6 worm cellular contexts compared by ENCODE assay signal in genomic region chrII:13465381-13465838, ce11.
TF ChIP-seq lines count a peak whose summit lies in the region.

No protein-coding gene starts in this region.

TF ChIP-seq in whole organism, L1 larva, 84 proteins besides CTCF, POLR2A, EP300 and RAD21:
- TF ChIP-seq efl-1 (optimal IDR thresholded peaks at IDR 0.05; lab: Kevin White, UChicago) (no peak), efl-1 (GFP tag; optimal IDR thresholded peaks at IDR 0.05 in 1 of 2; lab: Kevin White, UChicago) (no peak), nhr-20 (tag; optimal IDR thresholded peaks at IDR 0.05; lab: Kevin White, UChicago) (no peak), lsy-2 (tag; optimal IDR thresholded peaks at IDR 0.05; lab: Kevin White, UChicago) (peak in 1 of 2 experiments; percentile 0), pax-3 (tag; optimal IDR thresholded peaks at IDR 0.05; lab: Kevin White, UChicago) (no peak), mep-1 (tag; optimal IDR thresholded peaks at IDR 0.05; lab: Kevin White, UChicago) (peak; percentile 60), lin-14 (GFP tag; optimal IDR thresholded peaks at IDR 0.05; lab: Kevin White, UChicago) (peak; percentile 54), mdl-1 (tag; optimal IDR thresholded peaks at IDR 0.05; lab: Kevin White, UChicago) (peak in 1 of 2 experiments; percentile 4), elt-2 (tag; optimal IDR thresholded peaks at IDR 0.05; lab: Kevin White, UChicago) (peak; percentile 73), nhr-85 (tag; lab: Kevin White, UChicago) (peak; percentile 88), blmp-1 (tag; optimal IDR thresholded peaks at IDR 0.05; lab: Kevin White, UChicago) (peak; percentile 26)

TF ChIP-seq in whole organism, L2 larva, 48 proteins besides CTCF, POLR2A, EP300 and RAD21:
- TF ChIP-seq crh-2 (tag; optimal IDR thresholded peaks at IDR 0.05; lab: Kevin White, UChicago) = peak; percentile 35
- TF ChIP-seq blmp-1 (tag; optimal IDR thresholded peaks at IDR 0.05; lab: Kevin White, UChicago; ENCODE audit: insufficient read depth) = peak; percentile 1
- TF ChIP-seq nhr-12 (tag; optimal IDR thresholded peaks at IDR 0.05; lab: Kevin White, UChicago) = no peak
- peak; percentile 47 for TF ChIP-seq sma-3 (GFP tag; optimal IDR thresholded peaks at IDR 0.05; lab: Kevin White, UChicago)
- TF ChIP-seq nhr-237 (tag; optimal IDR thresholded peaks at IDR 0.05; lab: Kevin White, UChicago) = no peak
- TF ChIP-seq nhr-129 (tag; optimal IDR thresholded peaks at IDR 0.05; lab: Kevin White, UChicago) = peak; percentile 30
- peak; percentile 35 for TF ChIP-seq fos-1 (tag; optimal IDR thresholded peaks at IDR 0.05; lab: Kevin White, UChicago)
- peak; percentile 83 for TF ChIP-seq nhr-25 (tag; optimal IDR thresholded peaks at IDR 0.05; lab: Kevin White, UChicago)

TF ChIP-seq in whole organism, L3 larva, 47 proteins besides CTCF, POLR2A, EP300 and RAD21:
- TF ChIP-seq fos-1 (tag; optimal IDR thresholded peaks at IDR 0.05; lab: Kevin White, UChicago) = no peak
- peak; percentile 87 for TF ChIP-seq pqm-1 (tag; optimal IDR thresholded peaks at IDR 0.05; lab: Kevin White, UChicago)
- TF ChIP-seq egl-27 (tag; optimal IDR thresholded peaks at IDR 0.05; lab: Kevin White, UChicago) = no peak
- no peak for TF ChIP-seq mml-1 (tag; optimal IDR thresholded peaks at IDR 0.05; lab: Kevin White, UChicago)
- peak; percentile 73 for TF ChIP-seq jun-1 (tag; optimal IDR thresholded peaks at IDR 0.05; lab: Kevin White, UChicago)
- TF ChIP-seq skn-1 (tag; optimal IDR thresholded peaks at IDR 0.05; lab: Kevin White, UChicago) = peak; percentile 28
- TF ChIP-seq lin-39 (tag; optimal IDR thresholded peaks at IDR 0.05; lab: Kevin White, UChicago) = no peak
- TF ChIP-seq elt-2 (tag; optimal IDR thresholded peaks at IDR 0.05; lab: Kevin White, UChicago) = peak; percentile 93
- peak; percentile 76 for TF ChIP-seq nhr-25 (tag; optimal IDR thresholded peaks at IDR 0.05; lab: Kevin White, UChicago)
- TF ChIP-seq pha-4 (tag; optimal IDR thresholded peaks at IDR 0.05; lab: Kevin White, UChicago) = peak; percentile 89
- peak in 1 of 3 experiments; percentile 26 for TF ChIP-seq elt-3 (tag; optimal IDR thresholded peaks at IDR 0.05; lab: Kevin White, UChicago)
- no peak for TF ChIP-seq fkh-10 (GFP tag; optimal IDR thresholded peaks at IDR 0.05; lab: Kevin White, UChicago)
- TF ChIP-seq nhr-43 (tag; optimal IDR thresholded peaks at IDR 0.05; lab: Kevin White, UChicago; ENCODE audit: poor library complexity, severe bottlenecking) = peak; percentile 33
- TF ChIP-seq nfya-1 (tag; optimal IDR thresholded peaks at IDR 0.05; lab: Kevin White, UChicago; ENCODE audit: insufficient read depth) = peak; percentile 24
- no peak for TF ChIP-seq ceh-82 (tag; optimal IDR thresholded peaks at IDR 0.05; lab: Kevin White, UChicago)

TF ChIP-seq in whole organism, L4 larva, 104 proteins besides CTCF, POLR2A, EP300 and RAD21 (continues in another document):
- TF ChIP-seq pqm-1 (tag; optimal IDR thresholded peaks at IDR 0.05; lab: Kevin White, UChicago) (peak; percentile 74), hif-1 (tag; optimal IDR thresholded peaks at IDR 0.05; lab: Kevin White, UChicago) (peak in 1 of 2 experiments; percentile 60), ceh-44 (GFP tag; IDR thresholded peaks at IDR 0.05; lab: Robert Waterston, UW) (no peak), mdt-29 (GFP tag; IDR thresholded peaks at IDR 0.05; lab: Robert Waterston, UW) (no peak), rbr-2 (tag; optimal IDR thresholded peaks at IDR 0.05; lab: Kevin White, UChicago) (no peak), hlh-30 (tag; optimal IDR thresholded peaks at IDR 0.05; lab: Kevin White, UChicago; ENCODE audit: insufficient read depth) (peak; percentile 76), aha-1 (tag; lab: Kevin White, UChicago) (peak; percentile 95), mdl-1 (tag; optimal IDR thresholded peaks at IDR 0.05; lab: Kevin White, UChicago) (peak in 1 of 2 experiments; percentile 56), daf-16 (GFP tag; optimal IDR thresholded peaks at IDR 0.05; lab: Kevin White, UChicago) (no peak), daf-16 (tag; optimal IDR thresholded peaks at IDR 0.05; lab: Kevin White, UChicago) (peak; percentile 100), mes-2 (tag; optimal IDR thresholded peaks at IDR 0.05; lab: Kevin White, UChicago; ENCODE audit: poor library complexity, severe bottlenecking) (no peak), php-3 (GFP tag; IDR thresholded peaks at IDR 0.05; lab: Robert Waterston, UW) (peak; percentile 62; the same call in 1 of the 2 replicates), nhr-237 (tag; optimal IDR thresholded peaks at IDR 0.05; lab: Kevin White, UChicago) (no peak), sdz-12 (GFP tag; optimal IDR thresholded peaks at IDR 0.05; lab: Kevin White, UChicago) (no peak), nhr-102 (tag; optimal IDR thresholded peaks at IDR 0.05; lab: Kevin White, UChicago) (peak; percentile 69), nhr-48 (tag; optimal IDR thresholded peaks at IDR 0.05; lab: Kevin White, UChicago) (peak; percentile 64), unc-130 (GFP tag; optimal IDR thresholded peaks at IDR 0.05; lab: Kevin White, UChicago) (no peak), pha-4 (GFP tag; IDR thresholded peaks at IDR 0.05; lab: Robert Waterston, UW) (no peak), pha-4 (tag; optimal IDR thresholded peaks at IDR 0.05; lab: Kevin White, UChicago) (peak; percentile 26), dve-1 (tag; optimal IDR thresholded peaks at IDR 0.05; lab: Kevin White, UChicago; ENCODE audit: insufficient read depth) (peak; percentile 86)

TF ChIP-seq in whole organism, late embryonic, 69 proteins besides CTCF, POLR2A, EP300 and RAD21:
- TF ChIP-seq elt-2 (tag; optimal IDR thresholded peaks at IDR 0.05; lab: Kevin White, UChicago) (peak; percentile 2), ceh-22 (tag; optimal IDR thresholded peaks at IDR 0.05; lab: Kevin White, UChicago) (no peak)

TF ChIP-seq in whole organism, young adult, 124 proteins besides CTCF, POLR2A, EP300 and RAD21:
- TF ChIP-seq hsf-1 (GFP tag; IDR thresholded peaks at IDR 0.05; lab: Robert Waterston, UW) = no peak
- TF ChIP-seq let-526 (GFP tag; IDR thresholded peaks at IDR 0.05; lab: Robert Waterston, UW) = no peak
- peak; percentile 4 for TF ChIP-seq lin-40 (tag; optimal IDR thresholded peaks at IDR 0.05; lab: Kevin White, UChicago)
- peak; percentile 85 for TF ChIP-seq nhr-80 (tag; optimal IDR thresholded peaks at IDR 0.05; lab: Kevin White, UChicago)
- no peak for TF ChIP-seq C06A6.2 (GFP tag; conservative IDR thresholded peaks at IDR 0.05; lab: Robert Waterston, UW)
- TF ChIP-seq rpc-1 (optimal IDR thresholded peaks at IDR 0.05; lab: Kevin White, UChicago) = no peak
- TF ChIP-seq rpc-1 (tag; optimal IDR thresholded peaks at IDR 0.05; lab: Kevin White, UChicago) = no peak
- TF ChIP-seq dox-1 (GFP tag; IDR thresholded peaks at IDR 0.05; lab: Robert Waterston, UW) = 0 out of 2 replicates have a peak, but pooled peaks have one; percentile 23
- no peak for TF ChIP-seq egl-18 (GFP tag; IDR thresholded peaks at IDR 0.05; lab: Robert Waterston, UW)
- no peak for TF ChIP-seq xnd-1 (tag; optimal IDR thresholded peaks at IDR 0.05; lab: Kevin White, UChicago)
- no peak for TF ChIP-seq cebp-1 (GFP tag; IDR thresholded peaks at IDR 0.05; lab: Robert Waterston, UW)
- TF ChIP-seq cebp-1 (tag; optimal IDR thresholded peaks at IDR 0.05; lab: Kevin White, UChicago) = peak; percentile 20
- no peak for TF ChIP-seq dpl-1 (GFP tag; optimal IDR thresholded peaks at IDR 0.05; lab: Kevin White, UChicago)
